Fruit fly (Drosophila melanogaster) whole organism, pupa: Measurements from ENCODE around the gene neo.

ENCODE experiments used
- CG10348 ChIP-seq: fragments of 200-800 bp; sonication (Bioruptor generic); IDR thresholded peaks from 2 replicates; pipeline ENCODE4 v1.3.6; 2022; ENCODE audit warnings: missing biosample characterization, missing genetic modification characterization
- CG12605 ChIP-seq: fragments of 200-800 bp; sonication (Bioruptor generic); IDR thresholded peaks from 2 replicates; pipeline ENCODE4 v1.3.6; 2022; ENCODE audit warnings: missing biosample characterization, missing genetic modification characterization
- CG13204 ChIP-seq: fragments of 200-800 bp; sonication (Bioruptor generic); optimal IDR thresholded peaks from 2 replicates; lab custom pipeline; 2018; ENCODE audit warnings: missing biosample characterization, mild to moderate bottlenecking, missing genetic modification characterization, moderate library complexity
- CG14655 ChIP-seq: fragments of 200-800 bp; sonication (Bioruptor generic); optimal IDR thresholded peaks from 3 replicates; lab custom pipeline; 2017; ENCODE audit warnings: mild to moderate bottlenecking, missing biosample characterization, missing genetic modification reagents, missing genetic modification characterization
- CG8159 ChIP-seq: fragments of 200-800 bp; sonication (Bioruptor generic); optimal IDR thresholded peaks from 3 replicates; lab custom pipeline; 2018; ENCODE audit warnings: missing biosample characterization, mild to moderate bottlenecking, missing genetic modification characterization, moderate library complexity
- D1 ChIP-seq: fragments of 200-800 bp; sonication (Bioruptor generic); optimal IDR thresholded peaks from 2 replicates; lab custom pipeline; 2018; ENCODE audit warnings: missing biosample characterization, mild to moderate bottlenecking, missing genetic modification characterization, moderate library complexity
- Pif1B ChIP-seq: fragments of 200-800 bp; sonication (Bioruptor generic); optimal IDR thresholded peaks from 3 replicates; lab custom pipeline; 2016; ENCODE audit warnings: missing biosample characterization, missing genetic modification characterization
- Snoo ChIP-seq: fragments of 200-800 bp; sonication (Bioruptor generic); optimal IDR thresholded peaks from 3 replicates; lab custom pipeline; 2017; ENCODE audit warnings: missing biosample characterization, mild to moderate bottlenecking, missing genetic modification characterization, inconsistent platforms
- gl ChIP-seq: fragments of 200-800 bp; sonication (Bioruptor generic); optimal IDR thresholded peaks from 2 replicates; lab custom pipeline; 2018; ENCODE audit warnings: missing biosample characterization, mild to moderate bottlenecking, missing genetic modification characterization
- rn ChIP-seq: fragments of 200-800 bp; sonication (Bioruptor generic); IDR thresholded peaks from 2 replicates; pipeline ENCODE4 v1.3.6; 2022; ENCODE audit warnings: missing biosample characterization, missing genetic modification characterization

dm6 chr3R:29783210-29783609 lies 35.7 kb upstream of the neo start:
- no peak for TF ChIP-seq CG12605
- TF ChIP-seq CG14655, result no peak
- TF ChIP-seq CG10348 (GFP tag; lab: Robert Waterston, UW), result no peak
- TF ChIP-seq gl, result no peak
- TF ChIP-seq CG8159 (tag; lab: Kevin White, UChicago), result no peak
- TF ChIP-seq CG13204, result no peak
- no peak for TF ChIP-seq Pif1B (GFP tag; lab: Kevin White, UChicago)
- no peak for TF ChIP-seq Snoo (tag; lab: Kevin White, UChicago)
- no peak for TF ChIP-seq D1 (tag; lab: Kevin White, UChicago)
- no peak for TF ChIP-seq rn (GFP tag; lab: Robert Waterston, UW)
